Worm (Caenorhabditis elegans) whole organism, late embryonic: ENCODE data around the gene F08C6.5.

Experiments
- C38D4.7 ChIP-seq: fragments of 200-800 bp; sonication (Bioruptor generic); optimal IDR thresholded peaks from 2 replicates; lab custom pipeline; 2018; ENCODE audit warnings: mild to moderate bottlenecking, missing genetic modification characterization, moderate library complexity, missing compliant biosample characterization
- F13H6.1 ChIP-seq: sonication (generic microtip); optimal IDR thresholded peaks from 2 replicates; lab custom pipeline; 2016; ENCODE audit warnings: missing genetic modification characterization, missing compliant biosample characterization
- K09A11.1 ChIP-seq: sonication (generic microtip); optimal IDR thresholded peaks from 2 replicates; lab custom pipeline; 2017; ENCODE audit warnings: antibody characterized with exemption, mild to moderate bottlenecking, missing genetic modification characterization, missing compliant biosample characterization; ENCODE audit not compliant: insufficient read depth
- T23F11.4 ChIP-seq: fragments of 200-800 bp; sonication (Bioruptor generic); optimal IDR thresholded peaks from 2 replicates; lab custom pipeline; 2018; ENCODE audit warnings: mild to moderate bottlenecking, missing genetic modification characterization, missing compliant biosample characterization
- Y22D7AL.16 ChIP-seq: sonication (generic microtip); optimal IDR thresholded peaks from 2 replicates; lab custom pipeline; 2016; ENCODE audit warnings: missing genetic modification characterization, missing compliant biosample characterization
- ceh-14 ChIP-seq: sonication (generic microtip); optimal IDR thresholded peaks from 2 replicates; lab custom pipeline; 2016; ENCODE audit warnings: missing genotype, missing genetic modification characterization, missing compliant biosample characterization
- ceh-18 ChIP-seq: sonication (generic microtip); optimal IDR thresholded peaks from 2 replicates; lab custom pipeline; 2016; ENCODE audit warnings: missing genetic modification characterization, missing compliant biosample characterization
- ceh-2 ChIP-seq: sonication (generic microtip); optimal IDR thresholded peaks from 2 replicates; lab custom pipeline; 2016; ENCODE audit warnings: missing genotype, missing genetic modification characterization, missing compliant biosample characterization
- ceh-22 ChIP-seq: sonication (generic microtip); optimal IDR thresholded peaks from 2 replicates; lab custom pipeline; 2017; ENCODE audit warnings: missing biosample characterization, missing genetic modification characterization
- ceh-30 ChIP-seq: fragments of 150-350 bp; optimal IDR thresholded peaks from 2 replicates; lab custom pipeline; 2014; ENCODE audit warnings: missing biosample characterization, missing genetic modification characterization
- ceh-31 ChIP-seq: sonication (generic microtip); optimal IDR thresholded peaks from 2 replicates; lab custom pipeline; 2016; ENCODE audit warnings: missing genetic modification characterization, missing compliant biosample characterization
- ceh-34 ChIP-seq: sonication (generic microtip); optimal IDR thresholded peaks from 2 replicates; lab custom pipeline; 2016; ENCODE audit warnings: mild to moderate bottlenecking, missing genetic modification characterization, missing compliant biosample characterization
- ceh-9 ChIP-seq: sonication (generic microtip); optimal IDR thresholded peaks from 2 replicates; lab custom pipeline; 2016; ENCODE audit warnings: mild to moderate bottlenecking, missing genetic modification characterization, inconsistent platforms, missing compliant biosample characterization
- dmd-4 ChIP-seq: sonication (generic microtip); optimal IDR thresholded peaks from 2 replicates; lab custom pipeline; 2016; ENCODE audit warnings: borderline replicate concordance, missing genetic modification characterization, missing compliant biosample characterization
- dve-1 ChIP-seq: sonication (generic microtip); optimal IDR thresholded peaks from 2 replicates; lab custom pipeline; 2017; ENCODE audit warnings: antibody characterized with exemption, mild to moderate bottlenecking, missing genetic modification characterization, missing compliant biosample characterization
- ets-4 ChIP-seq: sonication (generic microtip); optimal IDR thresholded peaks from 2 replicates; lab custom pipeline; 2016; ENCODE audit warnings: missing genetic modification characterization, missing compliant biosample characterization
- fax-1 ChIP-seq: sonication (generic microtip); optimal IDR thresholded peaks from 2 replicates; lab custom pipeline; 2016; ENCODE audit warnings: missing genotype, missing genetic modification characterization, missing compliant biosample characterization
- fkh-10 ChIP-seq: fragments of 150-350 bp; optimal IDR thresholded peaks from 2 replicates; lab custom pipeline; 2014; ENCODE audit warnings: missing biosample characterization, missing genetic modification reagents, missing genetic modification characterization
- fkh-6 ChIP-seq: sonication (generic microtip); optimal IDR thresholded peaks from 2 replicates; lab custom pipeline; 2016; ENCODE audit warnings: missing genetic modification characterization, missing compliant biosample characterization
- gmeb-2 ChIP-seq: sonication (generic microtip); optimal IDR thresholded peaks from 2 replicates; lab custom pipeline; 2016; ENCODE audit warnings: missing genetic modification characterization, inconsistent platforms, missing compliant biosample characterization
- hlh-30 ChIP-seq: sonication (generic microtip); optimal IDR thresholded peaks from 2 replicates; lab custom pipeline; 2017; ENCODE audit warnings: antibody characterized with exemption, missing genetic modification characterization, missing compliant biosample characterization; ENCODE audit not compliant: insufficient read depth
- hlh-8 ChIP-seq: sonication (generic microtip); optimal IDR thresholded peaks from 2 replicates; lab custom pipeline; 2016; ENCODE audit warnings: missing genotype, missing genetic modification characterization, missing compliant biosample characterization
- lim-6 ChIP-seq: sonication (generic microtip); optimal IDR thresholded peaks from 2 replicates; lab custom pipeline; 2016; ENCODE audit warnings: missing genetic modification characterization, missing compliant biosample characterization
- madf-2 ChIP-seq: sonication (generic microtip); optimal IDR thresholded peaks from 2 replicates; lab custom pipeline; 2017; ENCODE audit warnings: missing genetic modification characterization, missing compliant biosample characterization
- mec-3 ChIP-seq: sonication (generic microtip); optimal IDR thresholded peaks from 2 replicates; lab custom pipeline; 2016; ENCODE audit warnings: borderline replicate concordance, missing genetic modification characterization, missing compliant biosample characterization
- nhr-11 ChIP-seq: fragments of 150-350 bp; optimal IDR thresholded peaks from 2 replicates; lab custom pipeline; 2014; ENCODE audit warnings: missing biosample characterization, missing genetic modification characterization
- nhr-232 ChIP-seq: sonication (generic microtip); optimal IDR thresholded peaks from 2 replicates; lab custom pipeline; 2016; ENCODE audit warnings: missing genetic modification characterization, missing compliant biosample characterization
- npax-4 ChIP-seq: sonication (generic microtip); optimal IDR thresholded peaks from 2 replicates; lab custom pipeline; 2016; ENCODE audit warnings: missing genetic modification characterization, missing compliant biosample characterization
- pha-4 ChIP-seq: fragments of 150-350 bp; optimal IDR thresholded peaks from 2 replicates; lab custom pipeline; 2018; ENCODE audit warnings: missing biosample characterization, missing genetic modification reagents, missing genetic modification characterization
- pqm-1 ChIP-seq: sonication (generic microtip); optimal IDR thresholded peaks from 2 replicates; lab custom pipeline; 2016; ENCODE audit warnings: missing genetic modification characterization, missing compliant biosample characterization
- pros-1 ChIP-seq: fragments of 150-350 bp; optimal IDR thresholded peaks from 2 replicates; lab custom pipeline; 2014; ENCODE audit warnings: missing biosample characterization, missing genetic modification reagents, missing genetic modification characterization
- ref-2 ChIP-seq: sonication (generic microtip); optimal IDR thresholded peaks from 2 replicates; lab custom pipeline; 2016; ENCODE audit warnings: missing genetic modification characterization, missing compliant biosample characterization
- tbx-7 ChIP-seq: sonication (generic microtip); optimal IDR thresholded peaks from 2 replicates; lab custom pipeline; 2016; ENCODE audit warnings: missing genotype, missing genetic modification characterization, missing compliant biosample characterization
- ttx-3 ChIP-seq: sonication (generic microtip); optimal IDR thresholded peaks from 2 replicates; lab custom pipeline; 2016; ENCODE audit warnings: missing genetic modification reagents, missing genetic modification characterization, missing compliant biosample characterization
- unc-3 ChIP-seq, 2 experiments: fragments of 200-800 bp in 1 of 2; sonication (Bioruptor generic) in 1 of 2; sonication (generic microtip) in 1 of 2; conservative IDR thresholded peaks in 1 of 2; optimal IDR thresholded peaks in 1 of 2; 2 replicates each; pipeline versions ENCODE4 v1.3.6 to Lab custom; 2016 to 2022; ENCODE audit warnings: missing compliant biosample characterization in 2 of 2, missing genetic modification characterization in 2 of 2, missing genetic modification reagents in 1 of 2
- unc-42 ChIP-seq: sonication (generic microtip); optimal IDR thresholded peaks from 2 replicates; lab custom pipeline; 2016; ENCODE audit warnings: missing genotype, missing genetic modification characterization, missing compliant biosample characterization
- unc-86 ChIP-seq: sonication (generic microtip); optimal IDR thresholded peaks from 2 replicates; lab custom pipeline; 2016; ENCODE audit warnings: missing genetic modification characterization, missing compliant biosample characterization
- ztf-16 ChIP-seq: sonication (generic microtip); optimal IDR thresholded peaks from 2 replicates; lab custom pipeline; 2017; ENCODE audit warnings: missing genetic modification characterization, missing compliant biosample characterization

The F08C6.5 gene

ce11 chrX:7541078-7541477 lies 18.1 kb upstream of the F08C6.5 start:
- TF ChIP-seq pha-4 (tag; lab: Kevin White, UChicago) (no peak), mec-3 (tag; lab: Kevin White, UChicago) (no peak), fkh-6 (tag; lab: Kevin White, UChicago) (no peak)

- TF ChIP-seq ceh-30 (tag; lab: Kevin White, UChicago) (no peak), pha-4 (tag; lab: Kevin White, UChicago) (no peak), ets-4 (no peak), ceh-2 (tag; lab: Kevin White, UChicago) (no peak), madf-2 (tag; lab: Kevin White, UChicago) (no peak), ceh-34 (no peak), pros-1 (tag; lab: Kevin White, UChicago) (no peak), ztf-16 (tag; lab: Kevin White, UChicago) (no peak), dmd-4 (tag; lab: Kevin White, UChicago) (no peak), hlh-8 (no peak), K09A11.1 (tag; lab: Kevin White, UChicago) (no peak), gmeb-2 (tag; lab: Kevin White, UChicago) (no peak), ceh-18 (tag; lab: Kevin White, UChicago) (no peak), unc-3 (GFP tag; conservative IDR thresholded peaks at IDR 0.05; lab: Robert Waterston, UW) (no peak), unc-3 (tag; optimal IDR thresholded peaks at IDR 0.05; lab: Kevin White, UChicago) (no peak), mec-3 (tag; lab: Kevin White, UChicago) (no peak), ceh-9 (tag; lab: Kevin White, UChicago) (no peak), ref-2 (tag; lab: Kevin White, UChicago) (no peak), npax-4 (tag; lab: Kevin White, UChicago) (no peak)
- TF ChIP-seq, all 69 proteins: peak for 0
Measured at ce11 chrX:7546509-7546908, 12.7 kb upstream of the F08C6.5 start, which contains the start of gene col-174. Gene col-174 (plus strand): TSS chrX:7546809.

ce11 chrX:7547696-7548095 lies 11.5 kb upstream of the F08C6.5 start:
- TF ChIP-seq pqm-1 (tag; lab: Kevin White, UChicago) (no peak), hlh-8 (no peak), Y22D7AL.16 (no peak), ceh-2 (tag; lab: Kevin White, UChicago) (no peak), ceh-31 (tag; lab: Kevin White, UChicago) (no peak), ceh-14 (tag; lab: Kevin White, UChicago) (no peak)
- TF ChIP-seq, all 69 proteins: peak for 0

- TF ChIP-seq nhr-11, result no peak
- TF ChIP-seq ceh-34, result no peak
- no peak for TF ChIP-seq unc-86 (tag; lab: Kevin White, UChicago)
- no peak for TF ChIP-seq ceh-14 (tag; lab: Kevin White, UChicago)
- no peak for TF ChIP-seq K09A11.1 (tag; lab: Kevin White, UChicago)
- TF ChIP-seq fax-1 (tag; lab: Kevin White, UChicago), result no peak
- no peak for TF ChIP-seq nhr-232 (tag; lab: Kevin White, UChicago)
- TF ChIP-seq ceh-22, result no peak
- TF ChIP-seq F13H6.1 (tag; lab: Kevin White, UChicago), result no peak
- no peak for TF ChIP-seq dve-1 (tag; lab: Kevin White, UChicago)
- no peak for TF ChIP-seq fkh-10 (GFP tag; lab: Kevin White, UChicago)
- no peak for TF ChIP-seq T23F11.4 (GFP tag; lab: Kevin White, UChicago)
- no peak for TF ChIP-seq hlh-30
- TF ChIP-seq tbx-7 (tag; lab: Kevin White, UChicago), result no peak
- no peak for TF ChIP-seq unc-42 (tag; lab: Kevin White, UChicago)
- no peak for TF ChIP-seq C38D4.7
- no peak for TF ChIP-seq ref-2 (tag; lab: Kevin White, UChicago)
- TF ChIP-seq lim-6 (tag; lab: Kevin White, UChicago), result no peak
- TF ChIP-seq ttx-3 (tag; lab: Kevin White, UChicago), result no peak
- no peak for TF ChIP-seq pros-1 (tag; lab: Kevin White, UChicago)
Measured at ce11 chrX:7548158-7548557, 11.0 kb upstream of the F08C6.5 start, which contains the start of gene F46C8.1. Gene F46C8.1 (plus strand): TSS chrX:7548458.
